Worm (Caenorhabditis elegans) whole organism, L3 larva: ENCODE measurements around the gene arrd-8.

Experiments
- ama-1 ChIP-seq: fragments of 150-350 bp; optimal IDR thresholded peaks from 2 replicates; lab custom pipeline; 2018
- eor-1 ChIP-seq, 2 experiments: fragments of 150-350 bp; optimal IDR thresholded peaks; 2 replicates each; lab custom pipeline; 2014 to 2018; ENCODE audit warnings: missing biosample characterization in 2 of 2, missing genetic modification characterization in 2 of 2
- lin-39 ChIP-seq: fragments of 150-350 bp; optimal IDR thresholded peaks from 2 replicates; lab custom pipeline; 2018; ENCODE audit warnings: missing biosample characterization, missing genetic modification reagents, missing genetic modification characterization
- mdl-1 ChIP-seq: fragments of 150-350 bp; optimal IDR thresholded peaks from 2 replicates; lab custom pipeline; 2014; ENCODE audit warnings: missing biosample characterization, missing genetic modification characterization
- nhr-12 ChIP-seq: fragments of 150-350 bp; optimal IDR thresholded peaks from 2 replicates; lab custom pipeline; 2014; ENCODE audit warnings: missing biosample characterization, missing genetic modification characterization
- nhr-28 ChIP-seq: fragments of 150-350 bp; optimal IDR thresholded peaks from 2 replicates; lab custom pipeline; 2014; ENCODE audit warnings: missing biosample characterization, missing genetic modification characterization
- nhr-77 ChIP-seq: fragments of 150-350 bp; optimal IDR thresholded peaks from 2 replicates; lab custom pipeline; 2014; ENCODE audit warnings: missing biosample characterization, missing genetic modification characterization
- pha-4 ChIP-seq: fragments of 150-350 bp; optimal IDR thresholded peaks from 2 replicates; lab custom pipeline; 2014; ENCODE audit warnings: missing biosample characterization, missing genetic modification reagents, missing genetic modification characterization
- pqm-1 ChIP-seq: fragments of 150-350 bp; optimal IDR thresholded peaks from 2 replicates; lab custom pipeline; 2017; ENCODE audit warnings: missing biosample characterization, missing genetic modification characterization, inconsistent platforms
- skn-1 ChIP-seq: fragments of 150-350 bp; optimal IDR thresholded peaks from 2 replicates; lab custom pipeline; 2014; ENCODE audit warnings: missing biosample characterization, missing genetic modification characterization
- unc-39 ChIP-seq: sonication (generic microtip); optimal IDR thresholded peaks from 4 replicates; lab custom pipeline; 2017; ENCODE audit warnings: missing biosample characterization, missing genetic modification characterization
- unc-62 ChIP-seq: fragments of 150-350 bp; sonication (generic microtip); optimal IDR thresholded peaks from 4 replicates; lab custom pipeline; 2014; ENCODE audit warnings: missing biosample characterization, missing genetic modification reagents, missing genetic modification characterization
- zag-1 ChIP-seq: fragments of 150-350 bp; optimal IDR thresholded peaks from 2 replicates; lab custom pipeline; 2014; ENCODE audit warnings: missing biosample characterization, missing genetic modification characterization
- ztf-4 ChIP-seq: fragments of 150-350 bp; optimal IDR thresholded peaks from 2 replicates; lab custom pipeline; 2014; ENCODE audit warnings: missing biosample characterization, missing genetic modification characterization

DNA sequence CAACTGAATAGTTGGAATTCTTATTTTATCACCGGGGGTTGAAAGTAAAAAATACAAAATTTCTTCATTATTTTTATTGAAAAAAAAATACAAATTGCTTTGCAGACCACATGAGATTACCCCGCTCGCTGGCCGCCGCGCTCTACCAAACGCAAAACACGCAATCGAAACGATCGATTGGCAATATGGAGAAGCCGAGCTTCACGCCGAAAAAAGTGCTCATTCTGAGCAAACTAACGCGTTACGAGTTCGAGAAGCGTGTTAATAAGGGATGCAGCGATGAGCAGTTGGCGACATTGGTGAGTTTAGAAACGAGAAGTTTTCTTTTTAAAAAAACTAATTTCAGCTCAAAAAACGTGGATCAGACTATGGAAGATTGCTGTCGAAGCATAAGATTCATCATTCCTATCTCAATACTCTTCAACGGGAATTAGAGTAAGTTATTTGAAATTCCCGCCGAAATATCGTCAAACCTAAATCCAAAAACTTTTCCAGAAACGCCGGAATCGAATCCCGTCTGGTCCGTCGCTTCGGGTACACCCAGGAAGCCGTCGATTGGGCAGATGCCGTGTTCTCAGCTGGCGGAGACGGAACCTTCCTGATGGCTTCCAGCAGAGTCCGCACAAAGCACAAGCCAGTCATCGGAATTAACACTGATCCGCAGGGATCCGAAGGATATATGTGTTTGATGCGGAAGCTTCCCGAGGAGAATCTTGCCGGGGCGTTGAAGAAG is 9.3 kb upstream of the arrd-8 start:
- TF ChIP-seq ama-1 (lab: Kevin White, UChicago) (peak; percentile 67), unc-39 (tag; lab: Kevin White, UChicago) (no peak), nhr-28 (tag; lab: Kevin White, UChicago) (no peak), pha-4 (tag; lab: Kevin White, UChicago) (no peak), ztf-4 (tag; lab: Kevin White, UChicago) (no peak), skn-1 (tag; lab: Kevin White, UChicago) (no peak), nhr-77 (tag; lab: Kevin White, UChicago) (no peak), nhr-12 (tag; lab: Kevin White, UChicago) (no peak), mdl-1 (tag; lab: Kevin White, UChicago) (no peak), lin-39 (no peak), unc-62 (GFP tag; lab: Kevin White, UChicago) (no peak), pqm-1 (no peak), zag-1 (no peak), eor-1 (tag; optimal IDR thresholded peaks at IDR 0.05; lab: Kevin White, UChicago) (no peak)
